Fruit fly (Drosophila melanogaster): Measurements from ENCODE around the gene CG3285.
A peak's percentile ranks its signal among the peaks of the same experiment; 100 is the strongest.

CG3285 gene

DNA sequence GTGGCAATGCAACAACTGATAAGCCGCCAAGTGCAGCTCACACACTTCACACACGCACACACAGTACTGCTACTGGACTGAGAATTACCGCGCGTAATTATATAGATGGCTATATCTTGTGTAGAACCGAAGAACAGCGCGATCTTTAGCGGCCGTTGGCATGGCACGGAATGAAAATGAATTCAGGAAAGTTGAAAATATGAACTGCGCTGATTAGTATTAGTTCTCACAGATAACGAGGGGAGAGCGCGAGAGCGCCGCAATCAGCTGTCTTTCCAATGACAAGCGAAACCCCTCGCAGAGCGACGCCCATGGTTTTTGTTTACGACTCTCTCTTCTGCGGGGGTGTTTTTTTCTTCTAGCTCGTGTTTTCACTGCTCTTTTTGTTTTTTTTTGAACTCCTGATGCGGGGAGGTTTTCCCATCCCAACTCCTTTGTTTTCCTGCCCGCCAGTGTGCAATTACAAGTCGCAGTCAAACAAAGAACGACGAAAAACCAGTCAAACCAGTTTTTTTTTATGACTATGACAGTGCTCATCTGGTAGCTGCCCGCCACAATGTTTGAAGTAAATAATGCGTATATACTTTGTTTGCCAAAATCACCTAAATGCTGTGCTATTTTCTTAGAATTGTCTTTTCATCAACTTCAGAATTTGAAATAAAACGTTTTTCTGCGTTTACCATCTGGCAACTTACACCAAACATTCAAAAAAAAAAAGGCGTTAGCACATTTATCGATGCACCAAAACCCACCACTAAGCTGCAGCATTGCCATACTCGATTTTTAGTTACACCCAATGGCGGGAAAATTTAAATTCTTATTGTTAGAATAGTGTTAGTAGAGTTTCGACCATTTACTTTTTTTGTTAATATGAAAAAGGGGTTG lies 27.5 kb upstream of the CG3285 start, which contains the start of gene CG9663 (continued):
- peak; percentile 43; the same call in 2 of the 4 replicates for TF ChIP-seq Dll (GFP tag; IDR thresholded peaks at IDR 0.05; ENCODE audit: partially characterized antibody)
- TF ChIP-seq CG8281 (tag; optimal IDR thresholded peaks at IDR 0.05): no peak
- no peak for TF ChIP-seq CG43689 (GFP tag; IDR thresholded peaks at IDR 0.05)
- no peak for TF ChIP-seq Dad (GFP tag; optimal IDR thresholded peaks at IDR 0.05)
- no peak for TF ChIP-seq dmrt11E (tag; optimal IDR thresholded peaks at IDR 0.05)
- TF ChIP-seq bcd (GFP tag; optimal IDR thresholded peaks at IDR 0.05): no peak
- peak; percentile 5 for TF ChIP-seq Blimp-1 (GFP tag; optimal IDR thresholded peaks at IDR 0.05)
- no peak for TF ChIP-seq Optix (GFP tag; IDR thresholded peaks at IDR 0.05)
- TF ChIP-seq CG6683 (GFP tag; optimal IDR thresholded peaks at IDR 0.05): no peak
- no peak for TF ChIP-seq CG30431 (GFP tag; optimal IDR thresholded peaks at IDR 0.05)
- TF ChIP-seq CG9817 (tag; optimal IDR thresholded peaks at IDR 0.05): no peak
- TF ChIP-seq run (tag; optimal IDR thresholded peaks at IDR 0.05): peak; percentile 24
- TF ChIP-seq CG11247 (GFP tag; IDR thresholded peaks at IDR 0.05): 0 out of 2 replicates have a peak, but pooled peaks have one; percentile 10
- TF ChIP-seq CG8765 (GFP tag; IDR thresholded peaks at IDR 0.05): 0 out of 2 replicates have a peak, but pooled peaks have one; percentile 28
- TF ChIP-seq chn (GFP tag; optimal IDR thresholded peaks at IDR 0.05): peak; percentile 4
- TF ChIP-seq CG17186 (GFP tag; optimal IDR thresholded peaks at IDR 0.05): peak; percentile 18
- peak; percentile 43 for TF ChIP-seq lbe (GFP tag; optimal IDR thresholded peaks at IDR 0.05)
- no peak for TF ChIP-seq CG3281 (GFP tag; optimal IDR thresholded peaks at IDR 0.05)
- TF ChIP-seq lola (GFP tag; optimal IDR thresholded peaks at IDR 0.05): no peak
- TF ChIP-seq Bgb (GFP tag; IDR thresholded peaks at IDR 0.05; ENCODE audit: partially characterized antibody): no peak
- peak; percentile 35; the same call in 1 of the 3 replicates for TF ChIP-seq Dbx (GFP tag; IDR thresholded peaks at IDR 0.05)
- TF ChIP-seq danr (GFP tag; IDR thresholded peaks at IDR 0.05): no peak
- no peak for TF ChIP-seq kah (GFP tag; optimal IDR thresholded peaks at IDR 0.05)
- TF ChIP-seq CG13775 (GFP tag; optimal IDR thresholded peaks at IDR 0.05): peak; percentile 1
- no peak for TF ChIP-seq mld (GFP tag; IDR thresholded peaks at IDR 0.05; ENCODE audit: partially characterized antibody)
- no peak for TF ChIP-seq CG4617 (GFP tag; optimal IDR thresholded peaks at IDR 0.05; ENCODE audit: borderline replicate concordance)
- TF ChIP-seq rib (GFP tag; IDR thresholded peaks at IDR 0.05): peak; percentile 46; the same call in 1 of the 2 replicates
- TF ChIP-seq lilli (GFP tag; optimal IDR thresholded peaks at IDR 0.05): peak; percentile 44
- no peak for TF ChIP-seq esg (GFP tag; conservative IDR thresholded peaks at IDR 0.05)
- TF ChIP-seq Ada2b (GFP tag; IDR thresholded peaks at IDR 0.05): no peak
- TF ChIP-seq ab (GFP tag; optimal IDR thresholded peaks at IDR 0.05): peak; percentile 25
- peak; percentile 8 for TF ChIP-seq Kr (GFP tag; optimal IDR thresholded peaks at IDR 0.05)
- no peak for TF ChIP-seq H15 (GFP tag; IDR thresholded peaks at IDR 0.05)
- TF ChIP-seq Fer3 (tag; optimal IDR thresholded peaks at IDR 0.05): no peak
- TF ChIP-seq croc (GFP tag; conservative IDR thresholded peaks at IDR 0.05): no peak
- TF ChIP-seq Fer1 (GFP tag; optimal IDR thresholded peaks at IDR 0.05): peak; percentile 60
- TF ChIP-seq CG3163 (GFP tag; optimal IDR thresholded peaks at IDR 0.05): peak; percentile 22
- TF ChIP-seq Abd-B (GFP tag; optimal IDR thresholded peaks at IDR 0.05): no peak
- peak; percentile 88 to 89 for TF ChIP-seq Trl (optimal IDR thresholded peaks at IDR 0.05)
- peak; percentile 71 for TF ChIP-seq Trl (GFP tag; optimal IDR thresholded peaks at IDR 0.05)
- peak; percentile 16 for TF ChIP-seq CG6254 (GFP tag; optimal IDR thresholded peaks at IDR 0.05)
- TF ChIP-seq cad (GFP tag; optimal IDR thresholded peaks at IDR 0.05): no peak
- peak; percentile 59 for TF ChIP-seq CG18599 (GFP tag; optimal IDR thresholded peaks at IDR 0.05)
- no peak for TF ChIP-seq Lpt (GFP tag; optimal IDR thresholded peaks at IDR 0.05)
- no peak for TF ChIP-seq CG3995 (GFP tag; optimal IDR thresholded peaks at IDR 0.05)
- TF ChIP-seq CG7357 (GFP tag; IDR thresholded peaks at IDR 0.05): no peak
- no peak for TF ChIP-seq odd (GFP tag; optimal IDR thresholded peaks at IDR 0.05)
- no peak for TF ChIP-seq CG30403 (GFP tag; optimal IDR thresholded peaks at IDR 0.05)
- TF ChIP-seq CG34224 (GFP tag; IDR thresholded peaks at IDR 0.05; ENCODE audit: partially characterized antibody): peak; percentile 60

All from whole organism, embryonic.